Fruit fly (Drosophila melanogaster) whole organism, embryonic: Measurements from ENCODE around the gene CG17283.

Experiments used
- B-H1 ChIP-seq: fragments of 200-800 bp; sonication (Bioruptor generic); IDR thresholded peaks from 3 replicates; pipeline ENCODE4 v1.3.6; 2022; ENCODE audit warnings: missing biosample characterization, missing genetic modification characterization
- BtbVII ChIP-seq: fragments of 200-800 bp; sonication (Bioruptor generic); optimal IDR thresholded peaks from 3 replicates; lab custom pipeline; 2017; ENCODE audit warnings: missing biosample characterization, mild to moderate bottlenecking, missing genetic modification characterization
- Bteb2 ChIP-seq: fragments of 200-800 bp; sonication (Bioruptor generic); optimal IDR thresholded peaks from 2 replicates; lab custom pipeline; 2016; ENCODE audit warnings: missing biosample characterization, missing genetic modification characterization
- C15 ChIP-seq: fragments of 200-800 bp; sonication (Bioruptor generic); IDR thresholded peaks from 3 replicates; pipeline ENCODE4 v1.3.6; 2022; ENCODE audit warnings: missing biosample characterization, missing genetic modification characterization
- CG11247 ChIP-seq: fragments of 200-800 bp; sonication (Bioruptor generic); IDR thresholded peaks from 2 replicates; pipeline ENCODE4 v1.3.6; 2022; ENCODE audit warnings: missing biosample characterization, missing genetic modification characterization
- CG14050 ChIP-seq: fragments of 200-800 bp; sonication (Bioruptor generic); IDR thresholded peaks from 3 replicates; pipeline ENCODE4 v1.3.6; 2022; ENCODE audit warnings: missing biosample characterization, missing genetic modification characterization
- CG14710 ChIP-seq: fragments of 200-800 bp; sonication (Bioruptor generic); optimal IDR thresholded peaks from 3 replicates; lab custom pipeline; 2019; ENCODE audit warnings: missing biosample characterization, mild to moderate bottlenecking, missing genetic modification characterization, moderate library complexity
- CG14860 ChIP-seq: fragments of 200-800 bp; sonication (Bioruptor generic); IDR thresholded peaks from 3 replicates; pipeline ENCODE4 v1.3.6; 2022; ENCODE audit warnings: missing biosample characterization, missing genetic modification characterization; ENCODE audit not compliant: partially characterized antibody
- CG1602 ChIP-seq: fragments of 200-800 bp; sonication (Bioruptor generic); optimal IDR thresholded peaks from 3 replicates; lab custom pipeline; 2016; ENCODE audit warnings: missing biosample characterization, missing genetic modification characterization
- CG16813 ChIP-seq: fragments of 200-800 bp; sonication (Bioruptor generic); IDR thresholded peaks from 3 replicates; pipeline ENCODE4 v1.3.6; 2022; ENCODE audit warnings: missing biosample characterization, missing genetic modification characterization; ENCODE audit not compliant: partially characterized antibody
- CG17568 ChIP-seq: fragments of 200-800 bp; sonication (Bioruptor generic); optimal IDR thresholded peaks from 2 replicates; lab custom pipeline; 2018; ENCODE audit warnings: missing biosample characterization, mild to moderate bottlenecking, missing genetic modification characterization, moderate library complexity
- CG17829 ChIP-seq: fragments of 200-800 bp; optimal IDR thresholded peaks from 2 replicates; lab custom pipeline; 2019; ENCODE audit warnings: missing biosample characterization, mild to moderate bottlenecking, missing genetic modification characterization, moderate library complexity
- CG2875 ChIP-seq: fragments of 200-800 bp; sonication (Bioruptor generic); optimal IDR thresholded peaks from 2 replicates; lab custom pipeline; 2017; ENCODE audit warnings: missing biosample characterization, mild to moderate bottlenecking, missing genetic modification characterization, missing genetic modification reagents
- CG31441 ChIP-seq: fragments of 200-800 bp; sonication (Bioruptor generic); IDR thresholded peaks from 2 replicates; pipeline ENCODE4 v1.3.6; 2022; ENCODE audit warnings: missing biosample characterization, missing genetic modification characterization
- CG32767 ChIP-seq: fragments of 200-800 bp; sonication (Bioruptor generic); IDR thresholded peaks from 2 replicates; pipeline ENCODE4 v1.3.6; 2022; ENCODE audit warnings: missing biosample characterization, missing genetic modification characterization
- CG32772 ChIP-seq: fragments of 200-800 bp; sonication (Bioruptor generic); IDR thresholded peaks from 2 replicates; pipeline ENCODE4 v1.3.6; 2022; ENCODE audit warnings: missing biosample characterization, missing genetic modification characterization
- CG6175 ChIP-seq: fragments of 200-800 bp; sonication (Bioruptor generic); IDR thresholded peaks from 3 replicates; pipeline ENCODE4 v1.3.6; 2022; ENCODE audit warnings: missing biosample characterization, missing genetic modification characterization
- CG6791 ChIP-seq: fragments of 200-800 bp; sonication (Bioruptor generic); IDR thresholded peaks from 3 replicates; pipeline ENCODE4 v1.3.6; 2022; ENCODE audit warnings: missing biosample characterization, missing genetic modification characterization; ENCODE audit not compliant: partially characterized antibody
- CG6813 ChIP-seq: fragments of 200-800 bp; sonication (Bioruptor generic); optimal IDR thresholded peaks from 2 replicates; lab custom pipeline; 2017; ENCODE audit warnings: missing biosample characterization, missing genetic modification characterization, mild to moderate bottlenecking, moderate library complexity, missing genetic modification reagents
- CG8359 ChIP-seq: fragments of 200-800 bp; sonication (Bioruptor generic); optimal IDR thresholded peaks from 2 replicates; lab custom pipeline; 2017; ENCODE audit warnings: missing biosample characterization, mild to moderate bottlenecking, missing genetic modification characterization, borderline replicate concordance
- CG8478 ChIP-seq: fragments of >200 bp; optimal IDR thresholded peaks from 2 replicates; lab custom pipeline; 2018
- CG9817 ChIP-seq: fragments of 200-800 bp; sonication (Bioruptor generic); optimal IDR thresholded peaks from 2 replicates; lab custom pipeline; 2018; ENCODE audit warnings: missing biosample characterization, mild to moderate bottlenecking, missing genetic modification characterization, moderate library complexity
- CTCF ChIP-seq: fragments of 200-800 bp; sonication (Bioruptor generic); optimal IDR thresholded peaks from 2 replicates; lab custom pipeline; 2017; ENCODE audit warnings: missing biosample characterization, mild to moderate bottlenecking, missing genetic modification characterization, moderate library complexity
- Fer1 ChIP-seq: fragments of 200-800 bp; sonication (Bioruptor generic); optimal IDR thresholded peaks from 2 replicates; lab custom pipeline; 2017; ENCODE audit warnings: missing biosample characterization, mild to moderate bottlenecking, missing genetic modification characterization
- HLH54F ChIP-seq: fragments of 200-800 bp; sonication (Bioruptor generic); optimal IDR thresholded peaks from 3 replicates; lab custom pipeline; 2016; ENCODE audit warnings: missing biosample characterization, missing genetic modification characterization
- HmgZ ChIP-seq: fragments of 200-800 bp; sonication (Bioruptor generic); optimal IDR thresholded peaks from 2 replicates; lab custom pipeline; 2018; ENCODE audit warnings: missing biosample characterization, mild to moderate bottlenecking, missing genetic modification characterization
- Hr39 ChIP-seq: fragments of >200 bp; optimal IDR thresholded peaks from 2 replicates; lab custom pipeline; 2017
- Kr ChIP-seq: fragments of 200-800 bp; sonication (Bioruptor generic); optimal IDR thresholded peaks from 2 replicates; lab custom pipeline; 2017; ENCODE audit warnings: missing biosample characterization, mild to moderate bottlenecking, missing genetic modification characterization
- Lim3 ChIP-seq: fragments of 200-800 bp; sonication (Bioruptor generic); IDR thresholded peaks from 2 replicates; pipeline ENCODE4 v1.3.6; 2022; ENCODE audit warnings: missing biosample characterization, missing genetic modification characterization
- Mad ChIP-seq: fragments of 200-800 bp; sonication (Bioruptor generic); optimal IDR thresholded peaks from 2 replicates; lab custom pipeline; 2016; ENCODE audit warnings: missing biosample characterization, missing genetic modification characterization
- ap ChIP-seq: fragments of 200-800 bp; sonication (Bioruptor generic); IDR thresholded peaks from 2 replicates; pipeline ENCODE4 v1.3.6; 2022; ENCODE audit warnings: missing biosample characterization, missing genetic modification characterization
- ara ChIP-seq: fragments of 200-800 bp; sonication (Bioruptor generic); IDR thresholded peaks from 2 replicates; pipeline ENCODE4 v1.3.6; 2022; ENCODE audit warnings: missing biosample characterization, missing genetic modification characterization
- ase ChIP-seq: fragments of 200-800 bp; sonication (Bioruptor generic); IDR thresholded peaks from 3 replicates; pipeline ENCODE4 v1.3.6; 2022; ENCODE audit warnings: missing biosample characterization, missing genetic modification characterization
- ato ChIP-seq: fragments of 200-800 bp; sonication (Bioruptor generic); IDR thresholded peaks from 2 replicates; pipeline ENCODE4 v1.3.6; 2022; ENCODE audit warnings: missing biosample characterization, missing genetic modification characterization; ENCODE audit not compliant: partially characterized antibody
- az2 ChIP-seq: fragments of 200-800 bp; sonication (Bioruptor generic); optimal IDR thresholded peaks from 3 replicates; lab custom pipeline; 2016; ENCODE audit warnings: missing biosample characterization, missing genetic modification characterization
- dm ChIP-seq: fragments of 200-800 bp; sonication (Bioruptor generic); optimal IDR thresholded peaks from 3 replicates; lab custom pipeline; 2016; ENCODE audit warnings: missing biosample characterization, missing genetic modification characterization
- dysf ChIP-seq: fragments of 200-800 bp; sonication (Bioruptor generic); IDR thresholded peaks from 3 replicates; pipeline ENCODE4 v1.3.6; 2022; ENCODE audit warnings: missing biosample characterization, missing genetic modification characterization
- fd102C ChIP-seq: fragments of 200-800 bp; sonication (Bioruptor generic); optimal IDR thresholded peaks from 2 replicates; lab custom pipeline; 2018; ENCODE audit warnings: missing biosample characterization, mild to moderate bottlenecking, missing genetic modification characterization, moderate library complexity
- gsb ChIP-seq: fragments of 200-800 bp; sonication (Bioruptor generic); IDR thresholded peaks from 2 replicates; pipeline ENCODE4 v1.3.6; 2022; ENCODE audit warnings: missing biosample characterization, missing genetic modification characterization
- hb ChIP-seq: fragments of 200-800 bp; sonication (Bioruptor generic); IDR thresholded peaks from 3 replicates; pipeline ENCODE4 v1.3.6; 2022; ENCODE audit warnings: missing biosample characterization, missing genetic modification characterization; ENCODE audit not compliant: partially characterized antibody
- jigr1 ChIP-seq: fragments of 200-800 bp; sonication (Bioruptor generic); IDR thresholded peaks from 3 replicates; pipeline ENCODE4 v1.3.6; 2022; ENCODE audit warnings: missing biosample characterization, missing genetic modification characterization
- kni ChIP-seq: fragments of 200-800 bp; sonication (Bioruptor generic); optimal IDR thresholded peaks from 3 replicates; lab custom pipeline; 2017; ENCODE audit warnings: mild to moderate bottlenecking, missing biosample characterization, missing genetic modification reagents, missing genetic modification characterization
- lab ChIP-seq: fragments of 200-800 bp; sonication (Bioruptor generic); optimal IDR thresholded peaks from 3 replicates; lab custom pipeline; 2017; ENCODE audit warnings: missing biosample characterization, missing genetic modification characterization, mild to moderate bottlenecking, moderate library complexity, missing genetic modification reagents
- mld ChIP-seq: fragments of 200-800 bp; sonication (Bioruptor generic); IDR thresholded peaks from 3 replicates; pipeline ENCODE4 v1.3.6; 2022; ENCODE audit warnings: missing biosample characterization, missing genetic modification characterization; ENCODE audit not compliant: partially characterized antibody
- nerfin-2 ChIP-seq: fragments of 200-800 bp; sonication (Bioruptor generic); IDR thresholded peaks from 2 replicates; pipeline ENCODE4 v1.3.6; 2022; ENCODE audit warnings: missing biosample characterization, missing genetic modification characterization; ENCODE audit not compliant: partially characterized antibody
- pita ChIP-seq: fragments of 200-800 bp; sonication (Bioruptor generic); optimal IDR thresholded peaks from 2 replicates; lab custom pipeline; 2017; ENCODE audit warnings: missing biosample characterization, mild to moderate bottlenecking, missing genetic modification characterization
- pros ChIP-seq: fragments of 200-800 bp; sonication (Bioruptor generic); optimal IDR thresholded peaks from 3 replicates; lab custom pipeline; 2019; ENCODE audit warnings: missing biosample characterization, mild to moderate bottlenecking, missing genetic modification characterization, moderate library complexity
- unc-4 ChIP-seq: fragments of 200-800 bp; sonication (Bioruptor generic); IDR thresholded peaks from 2 replicates; pipeline ENCODE4 v1.3.6; 2022; ENCODE audit warnings: missing biosample characterization, missing genetic modification characterization; ENCODE audit not compliant: partially characterized antibody
- unpg ChIP-seq: fragments of 200-800 bp; sonication (Bioruptor generic); optimal IDR thresholded peaks from 3 replicates; lab custom pipeline; 2018; ENCODE audit warnings: missing biosample characterization, mild to moderate bottlenecking, missing genetic modification characterization, moderate library complexity
- vfl ChIP-seq: fragments of 200-800 bp; sonication (Bioruptor generic); optimal IDR thresholded peaks from 2 replicates; lab custom pipeline; 2016; ENCODE audit warnings: missing biosample characterization, missing genetic modification characterization

The CG17283 gene

DNA sequence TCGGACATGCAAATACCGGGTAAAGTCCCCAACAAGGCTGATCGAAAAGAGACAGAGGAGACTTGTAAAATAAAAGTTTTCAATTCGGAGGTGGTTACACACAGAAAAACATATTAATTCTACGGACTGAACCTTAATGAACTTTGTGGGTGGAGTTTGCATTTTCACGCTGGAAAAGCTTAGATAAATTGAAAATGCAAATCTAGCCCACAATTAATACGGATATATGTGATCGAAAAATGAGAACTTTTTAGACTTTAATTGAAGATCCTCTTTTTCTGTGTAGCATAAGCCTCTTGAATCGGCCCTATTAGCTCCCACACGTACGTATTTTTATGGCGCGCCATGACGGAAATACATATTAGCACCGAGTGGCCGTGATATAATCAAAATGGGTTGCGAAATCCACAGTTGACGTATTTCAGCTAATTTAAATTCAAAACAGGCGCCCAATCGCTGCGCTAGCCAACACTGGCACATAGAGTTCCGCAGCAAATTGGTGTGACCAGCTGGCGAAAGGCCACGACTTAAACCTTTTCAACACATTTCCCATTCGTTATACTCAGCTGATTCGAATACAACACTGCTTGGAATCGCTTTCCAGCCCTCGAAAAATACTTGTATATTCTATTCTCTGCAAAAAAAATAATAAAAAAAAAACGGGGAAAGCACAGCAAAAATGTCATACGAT, 22.2 kb upstream of the CG17283 start (continued):
- no peak for TF ChIP-seq Hr39 (lab: Kevin White, UChicago)
- peak; percentile 7 for TF ChIP-seq unpg (GFP tag; lab: Kevin White, UChicago)
- TF ChIP-seq CG32767 = peak; percentile 84
- TF ChIP-seq C15 = no peak
- TF ChIP-seq BtbVII = peak; percentile 31
- TF ChIP-seq vfl (GFP tag; lab: Kevin White, UChicago) = peak; percentile 57
- peak; percentile 42 for TF ChIP-seq CG31441 (GFP tag; lab: Robert Waterston, UW)
- peak; percentile 56 for TF ChIP-seq CG17829
- TF ChIP-seq unc-4 (GFP tag; lab: Robert Waterston, UW) = peak; percentile 46; the same call in 1 of the 2 replicates
- TF ChIP-seq CG32772 (GFP tag; lab: Robert Waterston, UW) = peak; percentile 71
- no peak for TF ChIP-seq Kr (GFP tag; lab: Kevin White, UChicago)
- TF ChIP-seq fd102C (GFP tag; lab: Kevin White, UChicago) = peak; percentile 24
- TF ChIP-seq CG16813 (GFP tag; lab: Robert Waterston, UW) = peak; percentile 8; the same call in 1 of the 3 replicates
- TF ChIP-seq nerfin-2 (GFP tag; lab: Robert Waterston, UW) = no peak
- peak; percentile 9 for TF ChIP-seq CG8359 (GFP tag; lab: Kevin White, UChicago)
- TF ChIP-seq ase (GFP tag; lab: Robert Waterston, UW) = no peak
- peak; percentile 34 for TF ChIP-seq CG2875 (GFP tag; lab: Kevin White, UChicago)
- TF ChIP-seq CG11247 (GFP tag; lab: Robert Waterston, UW) = peak; percentile 64
- no peak for TF ChIP-seq kni
- peak; percentile 20; the same call in 2 of the 3 replicates for TF ChIP-seq CG14050 (GFP tag; lab: Robert Waterston, UW)
- peak; percentile 76 for TF ChIP-seq lab (GFP tag; lab: Kevin White, UChicago)
- no peak for TF ChIP-seq ato
- no peak for TF ChIP-seq CG8478 (lab: Kevin White, UChicago)
- TF ChIP-seq CG6813 (GFP tag; lab: Kevin White, UChicago) = peak; percentile 17
- TF ChIP-seq CG17568 (GFP tag; lab: Kevin White, UChicago) = no peak
- TF ChIP-seq jigr1 (GFP tag; lab: Robert Waterston, UW) = 0 out of 3 replicates have a peak, but pooled peaks have one; percentile 11
- peak; percentile 60; the same call in 1 of the 3 replicates for TF ChIP-seq CG6791 (GFP tag; lab: Robert Waterston, UW)
- peak; percentile 65 for TF ChIP-seq HmgZ
- TF ChIP-seq CG9817 (tag; lab: Kevin White, UChicago) = peak; percentile 38
- no peak; the same call in 2 of the 3 replicates for TF ChIP-seq B-H1
- peak; percentile 46; the same call in 1 of the 2 replicates for TF ChIP-seq gsb
- TF ChIP-seq CG6175 (GFP tag; lab: Robert Waterston, UW) = no peak
- TF ChIP-seq pita = no peak
- peak; percentile 60 for TF ChIP-seq HLH54F (GFP tag; lab: Kevin White, UChicago)
- no peak for TF ChIP-seq CG1602
- TF ChIP-seq CG14710 (tag; lab: Kevin White, UChicago) = peak; percentile 64
- peak; percentile 60 for TF ChIP-seq Bteb2
- TF ChIP-seq dysf = peak; percentile 79
- TF ChIP-seq Lim3 (GFP tag; lab: Robert Waterston, UW) = no peak
- peak; percentile 56 for TF ChIP-seq dm
- TF ChIP-seq ap (GFP tag; lab: Robert Waterston, UW) = no peak
- peak; percentile 55 for TF ChIP-seq Mad
- TF ChIP-seq CTCF = no peak
- no peak for TF ChIP-seq mld (GFP tag; lab: Robert Waterston, UW)
- no peak for TF ChIP-seq hb (GFP tag; lab: Robert Waterston, UW)
- TF ChIP-seq ara (GFP tag; lab: Robert Waterston, UW) = peak; percentile 40; the same call in 1 of the 2 replicates
- TF ChIP-seq CG14860 (GFP tag; lab: Robert Waterston, UW) = no peak
- TF ChIP-seq Fer1 = peak; percentile 55
- no peak for TF ChIP-seq pros
- TF ChIP-seq az2 (GFP tag; lab: Kevin White, UChicago) = peak; percentile 20
